Worm (Caenorhabditis elegans) whole organism, L4 larva: Measurements from ENCODE around the gene gfi-1.

Experiments used
- R02D3.7 ChIP-seq: fragments of 150-350 bp; sonication (generic microtip); optimal IDR thresholded peaks from 3 replicates; lab custom pipeline; 2014; ENCODE audit warnings: missing biosample characterization, missing genetic modification characterization
- T20F7.1 ChIP-seq: fragments of 200-800 bp; sonication (Bioruptor generic); optimal IDR thresholded peaks from 2 replicates; lab custom pipeline; 2018; ENCODE audit warnings: mild to moderate bottlenecking, missing genetic modification characterization, missing compliant biosample characterization
- Y105C5A.15 ChIP-seq: fragments of 200-800 bp; sonication (Bioruptor generic); IDR thresholded peaks from 2 replicates; pipeline ENCODE4 v1.3.6; 2022; ENCODE audit warnings: missing genetic modification characterization, missing compliant biosample characterization
- aly-2 ChIP-seq: sonication (generic microtip); optimal IDR thresholded peaks from 2 replicates; lab custom pipeline; 2018; ENCODE audit warnings: missing biosample characterization, missing genetic modification characterization
- attf-4 ChIP-seq: sonication (generic microtip); optimal IDR thresholded peaks from 3 replicates; lab custom pipeline; 2017; ENCODE audit warnings: missing biosample characterization, missing genetic modification characterization
- ceh-32 ChIP-seq: sonication (generic microtip); optimal IDR thresholded peaks from 2 replicates; lab custom pipeline; 2016; ENCODE audit warnings: mild to moderate bottlenecking, missing genetic modification characterization, missing compliant biosample characterization; ENCODE audit not compliant: poor library complexity
- ces-1 ChIP-seq: fragments of 150-350 bp; sonication (generic microtip); optimal IDR thresholded peaks from 4 replicates; lab custom pipeline; 2014; ENCODE audit warnings: missing biosample characterization, missing genetic modification reagents, missing genetic modification characterization
- cey-2 ChIP-seq: sonication (generic microtip); optimal IDR thresholded peaks from 3 replicates; lab custom pipeline; 2017; ENCODE audit warnings: missing genetic modification characterization, mild to moderate bottlenecking, missing compliant biosample characterization, antibody characterized with exemption, borderline replicate concordance; ENCODE audit not compliant: insufficient read depth
- ctbp-1 ChIP-seq: fragments of 200-800 bp; sonication (Bioruptor generic); IDR thresholded peaks from 2 replicates; pipeline ENCODE4 v1.3.6; 2022; ENCODE audit warnings: missing genetic modification reagents, missing genetic modification characterization, missing compliant biosample characterization
- daf-16 ChIP-seq, 3 experiments: sonication (generic microtip); optimal IDR thresholded peaks; 2 replicates each; lab custom pipeline; 2016 to 2017; ENCODE audit warnings: missing genetic modification characterization in 3 of 3, missing genetic modification reagents in 3 of 3, mild to moderate bottlenecking in 2 of 3, missing compliant biosample characterization in 2 of 3, missing biosample characterization in 1 of 3, moderate library complexity in 1 of 3
- dmd-6 ChIP-seq: fragments of 200-800 bp; sonication (Bioruptor generic); IDR thresholded peaks from 2 replicates; pipeline ENCODE4 v1.3.6; 2022; ENCODE audit warnings: missing genetic modification reagents, missing genetic modification characterization, missing compliant biosample characterization
- dve-1 ChIP-seq: sonication (generic microtip); optimal IDR thresholded peaks from 2 replicates; lab custom pipeline; 2017; ENCODE audit warnings: antibody characterized with exemption, mild to moderate bottlenecking, missing genetic modification characterization, missing compliant biosample characterization; ENCODE audit not compliant: insufficient read depth
- hif-1 ChIP-seq, 2 experiments: sonication (generic microtip); optimal IDR thresholded peaks; 2 replicates each; lab custom pipeline; 2016 to 2017; ENCODE audit warnings: missing compliant biosample characterization in 2 of 2, missing genetic modification characterization in 2 of 2, missing genetic modification reagents in 2 of 2, missing genotype in 2 of 2, mild to moderate bottlenecking in 1 of 2
- hlh-11 ChIP-seq: fragments of 200-800 bp; sonication (Bioruptor generic); optimal IDR thresholded peaks from 2 replicates; lab custom pipeline; 2018; ENCODE audit warnings: mild to moderate bottlenecking, missing genetic modification characterization, missing compliant biosample characterization
- hlh-30 ChIP-seq: sonication (generic microtip); optimal IDR thresholded peaks from 2 replicates; lab custom pipeline; 2017; ENCODE audit warnings: antibody characterized with exemption, mild to moderate bottlenecking, missing genetic modification characterization, missing compliant biosample characterization; ENCODE audit not compliant: insufficient read depth
- hmg-1.1 ChIP-seq: fragments of 200-800 bp; sonication (Bioruptor generic); IDR thresholded peaks from 2 replicates; pipeline ENCODE4 v1.3.6; 2022; ENCODE audit warnings: missing genetic modification reagents, missing genetic modification characterization, missing compliant biosample characterization
- lin-1 ChIP-seq: fragments of 200-800 bp; sonication (Bioruptor generic); IDR thresholded peaks from 2 replicates; pipeline ENCODE4 v1.3.6; 2022; ENCODE audit warnings: missing genetic modification reagents, missing genetic modification characterization, missing compliant biosample characterization
- lin-38 ChIP-seq: fragments of 200-800 bp; sonication (Bioruptor generic); IDR thresholded peaks from 2 replicates; pipeline ENCODE4 v1.3.6; 2022; ENCODE audit warnings: missing genetic modification reagents, missing genetic modification characterization, missing compliant biosample characterization
- lin-39 ChIP-seq: fragments of 150-350 bp; optimal IDR thresholded peaks from 2 replicates; lab custom pipeline; 2014; ENCODE audit warnings: missing biosample characterization, missing genetic modification reagents, missing genetic modification characterization
- lir-3 ChIP-seq: sonication (generic microtip); optimal IDR thresholded peaks from 2 replicates; lab custom pipeline; 2016; ENCODE audit warnings: mild to moderate bottlenecking, missing genetic modification characterization, missing compliant biosample characterization
- madf-9 ChIP-seq: fragments of 200-800 bp; sonication (Bioruptor generic); conservative IDR thresholded peaks from 2 replicates; pipeline ENCODE4 v1.3.6; 2022; ENCODE audit warnings: missing genetic modification reagents, missing genetic modification characterization, missing compliant biosample characterization
- mdl-1 ChIP-seq, 2 experiments: fragments of 150-350 bp in 1 of 2; sonication (generic microtip) in 1 of 2; optimal IDR thresholded peaks; 2 replicates each; lab custom pipeline; 2014 to 2017; ENCODE audit warnings: missing biosample characterization in 2 of 2, missing genetic modification characterization in 2 of 2
- mep-1 ChIP-seq: fragments of 150-350 bp; sonication (generic microtip); optimal IDR thresholded peaks from 3 replicates; lab custom pipeline; 2014; ENCODE audit warnings: missing biosample characterization, missing genetic modification characterization
- mes-2 ChIP-seq: sonication (generic microtip); optimal IDR thresholded peaks from 2 replicates; lab custom pipeline; 2016; ENCODE audit warnings: missing genotype, mild to moderate bottlenecking, missing genetic modification characterization, missing compliant biosample characterization; ENCODE audit not compliant: poor library complexity, severe bottlenecking
- nhr-11 ChIP-seq: fragments of 150-350 bp; optimal IDR thresholded peaks from 2 replicates; lab custom pipeline; 2014; ENCODE audit warnings: missing biosample characterization, missing genetic modification characterization
- nhr-111 ChIP-seq: fragments of 200-800 bp; sonication (Bioruptor generic); optimal IDR thresholded peaks from 2 replicates; lab custom pipeline; 2018; ENCODE audit warnings: mild to moderate bottlenecking, missing genetic modification characterization, missing compliant biosample characterization
- nhr-28 ChIP-seq: fragments of 150-350 bp; optimal IDR thresholded peaks from 2 replicates; lab custom pipeline; 2014; ENCODE audit warnings: missing biosample characterization, missing genetic modification characterization
- nhr-77 ChIP-seq: fragments of 150-350 bp; optimal IDR thresholded peaks from 2 replicates; lab custom pipeline; 2014; ENCODE audit warnings: missing biosample characterization, missing genetic modification characterization
- pha-4 ChIP-seq, 2 experiments: fragments of 150-350 bp in 1 of 2; fragments of 200-800 bp in 1 of 2; sonication (Bioruptor generic) in 1 of 2; IDR thresholded peaks in 1 of 2; optimal IDR thresholded peaks in 1 of 2; 2 replicates each; pipeline versions ENCODE4 v1.3.6 to Lab custom; 2014 to 2022; ENCODE audit warnings: missing genetic modification characterization in 2 of 2, missing genetic modification reagents in 2 of 2, missing biosample characterization in 1 of 2, missing compliant biosample characterization in 1 of 2
- pqm-1 ChIP-seq: sonication (generic microtip); optimal IDR thresholded peaks from 2 replicates; lab custom pipeline; 2017; ENCODE audit warnings: missing biosample characterization, missing genetic modification characterization
- spr-3 ChIP-seq: fragments of 200-800 bp; sonication (Bioruptor generic); optimal IDR thresholded peaks from 2 replicates; lab custom pipeline; 2018; ENCODE audit warnings: mild to moderate bottlenecking, missing genetic modification characterization, missing compliant biosample characterization
- unc-130 ChIP-seq: sonication (generic microtip); optimal IDR thresholded peaks from 2 replicates; lab custom pipeline; 2016; ENCODE audit warnings: missing genetic modification reagents, missing genetic modification characterization, missing compliant biosample characterization
- vab-7 ChIP-seq: fragments of 200-800 bp; sonication (Bioruptor generic); IDR thresholded peaks from 2 replicates; pipeline ENCODE4 v1.3.6; 2022; ENCODE audit warnings: missing genetic modification reagents, missing genetic modification characterization, missing compliant biosample characterization
- zfp-3 ChIP-seq: fragments of 200-800 bp; sonication (Bioruptor generic); conservative IDR thresholded peaks from 2 replicates; pipeline ENCODE4 v1.3.6; 2022; ENCODE audit warnings: missing genetic modification reagents, missing genetic modification characterization, missing compliant biosample characterization

The gfi-1 gene

ce11 chrV:6374844-6375243 lies 24.9 kb downstream of the gfi-1 start, which contains the start of gene F13H6.5:
F13H6.5 (minus strand) TSS chrV:6374944.
- TF ChIP-seq zfp-3 (GFP tag; lab: Robert Waterston, UW) = no peak
- TF ChIP-seq hif-1 (tag; optimal IDR thresholded peaks at IDR 0.05; lab: Kevin White, UChicago) = no peak
- TF ChIP-seq ces-1 (GFP tag; lab: Kevin White, UChicago) = no peak
- no peak for TF ChIP-seq T20F7.1
- no peak for TF ChIP-seq madf-9 (GFP tag; lab: Robert Waterston, UW)
- no peak for TF ChIP-seq lin-39 (tag; lab: Kevin White, UChicago)
- no peak for TF ChIP-seq aly-2 (tag; lab: Kevin White, UChicago)
- no peak for TF ChIP-seq lin-1 (GFP tag; lab: Robert Waterston, UW)
- no peak for TF ChIP-seq Y105C5A.15 (GFP tag; lab: Robert Waterston, UW)
- TF ChIP-seq attf-4 (tag; lab: Kevin White, UChicago) = no peak
- TF ChIP-seq pha-4 (GFP tag; IDR thresholded peaks at IDR 0.05; lab: Robert Waterston, UW) = no peak
- TF ChIP-seq pha-4 (tag; optimal IDR thresholded peaks at IDR 0.05; lab: Kevin White, UChicago) = no peak
- TF ChIP-seq ctbp-1 (GFP tag; lab: Robert Waterston, UW) = no peak
- TF ChIP-seq nhr-77 (tag; lab: Kevin White, UChicago) = no peak
- TF ChIP-seq, all 104 proteins: peak for 0

ce11 chrV:6368494-6368893 lies 31.2 kb downstream of the gfi-1 start:
- TF ChIP-seq nhr-28 (tag; lab: Kevin White, UChicago) (peak; percentile 93), spr-3 (no peak)

- TF ChIP-seq attf-4 (tag; lab: Kevin White, UChicago) = no peak
- TF ChIP-seq ceh-32 (tag; lab: Kevin White, UChicago) = no peak
- peak; percentile 36 for TF ChIP-seq dve-1 (tag; lab: Kevin White, UChicago)
- peak; percentile 12 for TF ChIP-seq mes-2
- TF ChIP-seq hlh-11 (tag; lab: Kevin White, UChicago) = peak; percentile 17
- peak; percentile 58 for TF ChIP-seq cey-2 (tag; lab: Kevin White, UChicago)
- no peak for TF ChIP-seq nhr-11 (tag; lab: Kevin White, UChicago)
- TF ChIP-seq pqm-1 (tag; lab: Kevin White, UChicago) = no peak
- TF ChIP-seq lin-38 (GFP tag; lab: Robert Waterston, UW) = no peak
- TF ChIP-seq unc-130 (GFP tag; lab: Kevin White, UChicago) = no peak
- peak; percentile 4 for TF ChIP-seq mep-1
- no peak for TF ChIP-seq mdl-1 (tag; optimal IDR thresholded peaks at IDR 0.05; lab: Kevin White, UChicago)
- TF ChIP-seq daf-16 (GFP tag; optimal IDR thresholded peaks at IDR 0.05; lab: Kevin White, UChicago) = no peak
- TF ChIP-seq daf-16 (tag; optimal IDR thresholded peaks at IDR 0.05; lab: Kevin White, UChicago) = peak; percentile 55
- TF ChIP-seq R02D3.7 = no peak
- TF ChIP-seq lin-1 (GFP tag; lab: Robert Waterston, UW) = no peak
- no peak for TF ChIP-seq vab-7 (GFP tag; lab: Robert Waterston, UW)
- TF ChIP-seq nhr-111 = no peak
- peak; percentile 35 for TF ChIP-seq dmd-6 (GFP tag; lab: Robert Waterston, UW)
- no peak for TF ChIP-seq ctbp-1 (GFP tag; lab: Robert Waterston, UW)
- peak; percentile 20 for TF ChIP-seq hlh-30 (tag; lab: Kevin White, UChicago)
- TF ChIP-seq nhr-77 (tag; lab: Kevin White, UChicago) = peak; percentile 4
- TF ChIP-seq lir-3 (tag; lab: Kevin White, UChicago) = no peak
- peak; percentile 99 for TF ChIP-seq nhr-28 (tag; lab: Kevin White, UChicago)
- TF ChIP-seq hmg-1.1 = no peak
Observed at ce11 chrV:6365597-6365996, 34.1 kb downstream of the gfi-1 start, which contains the start of gene cest-33. cest-33 (minus strand) TSS chrV:6365671.
